Fruit fly (Drosophila melanogaster) whole organism, prepupa: ENCODE measurements around the gene CG6325.
A peak's percentile ranks its signal among the peaks of the same experiment; 100 is the strongest.

Experiments used
- CG31627 ChIP-seq: fragments of 200-800 bp; sonication (Bioruptor generic); optimal IDR thresholded peaks from 3 replicates; lab custom pipeline; 2016; ENCODE audit warnings: missing biosample characterization, missing genetic modification characterization
- Eip75B ChIP-seq: fragments of 200-800 bp; sonication (Bioruptor generic); optimal IDR thresholded peaks from 3 replicates; lab custom pipeline; 2016; ENCODE audit warnings: missing biosample characterization, missing genetic modification characterization

dm6 chr3R:10390914-10391377, 16.1 kb downstream of the CG6325 start:
- TF ChIP-seq CG31627 (GFP tag; lab: Kevin White, UChicago) = no peak
- TF ChIP-seq Eip75B (GFP tag; lab: Kevin White, UChicago) = peak; percentile 33
